Worm (Caenorhabditis elegans) whole organism, L4/young adult: Measurements from ENCODE around the gene C08F1.10.

ENCODE experiments used
- W03F9.2 ChIP-seq: fragments of 150-350 bp; optimal IDR thresholded peaks from 2 replicates; lab custom pipeline; 2014; ENCODE audit warnings: missing biosample characterization, missing genetic modification characterization
- dao-5 ChIP-seq: sonication (generic microtip); optimal IDR thresholded peaks from 2 replicates; lab custom pipeline; 2016; ENCODE audit warnings: missing genotype, missing genetic modification characterization, moderate library complexity, missing compliant biosample characterization
- him-1 ChIP-seq: sonication (generic microtip); optimal IDR thresholded peaks from 2 replicates; lab custom pipeline; 2016; ENCODE audit warnings: missing genotype, missing genetic modification reagents, missing genetic modification characterization, missing compliant biosample characterization

DNA sequence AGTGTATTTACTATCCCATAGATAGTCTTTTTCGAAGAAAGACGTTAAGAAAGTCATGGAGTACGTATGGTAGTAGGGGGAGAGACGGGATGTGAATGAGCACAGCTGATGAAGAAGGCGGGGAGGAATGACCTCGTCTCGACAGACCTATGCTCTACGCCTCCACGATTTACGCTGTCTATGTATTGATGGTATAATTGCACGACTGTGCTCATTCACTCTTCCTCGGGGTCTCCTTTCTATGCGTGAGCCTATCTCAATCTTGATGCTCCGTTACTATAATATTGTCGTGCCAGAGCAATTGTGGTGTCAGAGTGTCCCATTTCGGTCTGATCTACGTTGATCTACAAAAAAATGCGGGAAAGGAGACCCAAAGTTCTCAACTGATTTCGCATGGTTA, at the start of gene C08F1.10:
- TF ChIP-seq him-1 (tag; lab: Kevin White, UChicago) (no peak), W03F9.2 (no peak), dao-5 (tag; lab: Kevin White, UChicago) (no peak)
